Worm (Caenorhabditis elegans): Measurements from ENCODE around the gene marc-1.

ce11 chrV:9789657-9790261 is 50.3 kb downstream of the marc-1 start, which contains the start of gene ztf-7:
- TF ChIP-seq egl-27 (tag; optimal IDR thresholded peaks at IDR 0.05) = peak; percentile 82
- TF ChIP-seq nhr-12 (tag; optimal IDR thresholded peaks at IDR 0.05) = no peak
- TF ChIP-seq sma-9 (GFP tag; optimal IDR thresholded peaks at IDR 0.05) = peak; percentile 97
- no peak for TF ChIP-seq sma-9 (tag; optimal IDR thresholded peaks at IDR 0.05)
- TF ChIP-seq lsy-2 (tag; optimal IDR thresholded peaks at IDR 0.05) = peak; percentile 85 to 97
- no peak for TF ChIP-seq nhr-10 (tag; optimal IDR thresholded peaks at IDR 0.05)
- peak; percentile 71 for TF ChIP-seq unc-62 (GFP tag; optimal IDR thresholded peaks at IDR 0.05)
- peak; percentile 97 for TF ChIP-seq nhr-21 (tag; optimal IDR thresholded peaks at IDR 0.05)
